Fruit fly (Drosophila melanogaster): ENCODE data around the gene Pex16.

Pex16 gene

DNA sequence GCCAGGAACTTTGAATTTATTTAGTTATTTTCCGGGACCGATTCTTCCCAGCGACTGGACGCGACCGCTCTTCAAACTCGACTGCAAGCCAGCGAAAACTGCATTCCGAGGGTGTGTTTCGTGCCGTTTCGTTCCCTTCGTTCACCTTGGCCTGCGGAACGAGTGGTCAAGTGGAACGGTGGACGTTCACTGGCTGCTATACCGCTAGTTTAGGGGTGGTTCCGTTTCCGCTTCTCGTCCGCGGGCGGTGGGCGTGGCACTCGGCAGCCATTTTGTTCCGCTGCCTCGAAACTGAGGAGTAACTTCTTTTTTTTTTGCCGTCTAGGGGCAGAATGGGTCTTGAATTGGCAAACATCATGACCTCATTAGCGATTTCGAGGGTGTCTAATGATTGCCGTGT, 14.6 kb upstream of the Pex16 start, which contains the start of gene Six4:
Gene Six4 (minus strand): TSS at position 85 of the 400 bp plus-strand sequence.
- no peak for TF ChIP-seq CG8478 (optimal IDR thresholded peaks at IDR 0.05)
- TF ChIP-seq EcR (GFP tag; optimal IDR thresholded peaks at IDR 0.05) = no peak
- TF ChIP-seq psq (optimal IDR thresholded peaks at IDR 0.05) = no peak
- no peak for TF ChIP-seq pan (optimal IDR thresholded peaks at IDR 0.05)
- no peak for TF ChIP-seq usp (GFP tag; optimal IDR thresholded peaks at IDR 0.05)
- no peak for TF ChIP-seq Dll (optimal IDR thresholded peaks at IDR 0.05)

DNA sequence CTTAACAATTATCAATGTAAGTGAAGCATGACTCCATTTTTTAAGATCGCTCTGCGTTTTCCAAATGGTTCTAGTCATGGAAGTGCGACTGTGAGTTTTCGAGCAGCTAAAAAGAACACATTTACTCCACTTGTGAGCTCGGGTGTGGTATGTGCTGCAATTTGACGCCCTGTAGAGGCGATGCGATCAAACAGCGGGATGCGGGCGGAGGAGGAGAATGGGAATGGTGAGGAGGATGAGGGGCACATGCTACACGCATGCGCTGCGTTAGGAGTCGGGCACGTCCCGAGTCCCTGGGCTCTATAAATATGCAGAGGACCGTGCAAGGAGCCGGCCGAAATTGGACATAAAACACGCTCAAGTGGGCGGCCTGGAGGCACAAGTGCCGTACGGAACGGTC, 11.2 kb upstream of the Pex16 start:
- TF ChIP-seq Dll (optimal IDR thresholded peaks at IDR 0.05) (no peak), psq (optimal IDR thresholded peaks at IDR 0.05) (no peak), usp (GFP tag; optimal IDR thresholded peaks at IDR 0.05) (no peak), EcR (GFP tag; optimal IDR thresholded peaks at IDR 0.05) (no peak), CG8478 (optimal IDR thresholded peaks at IDR 0.05) (no peak), pan (optimal IDR thresholded peaks at IDR 0.05) (no peak)

DNA sequence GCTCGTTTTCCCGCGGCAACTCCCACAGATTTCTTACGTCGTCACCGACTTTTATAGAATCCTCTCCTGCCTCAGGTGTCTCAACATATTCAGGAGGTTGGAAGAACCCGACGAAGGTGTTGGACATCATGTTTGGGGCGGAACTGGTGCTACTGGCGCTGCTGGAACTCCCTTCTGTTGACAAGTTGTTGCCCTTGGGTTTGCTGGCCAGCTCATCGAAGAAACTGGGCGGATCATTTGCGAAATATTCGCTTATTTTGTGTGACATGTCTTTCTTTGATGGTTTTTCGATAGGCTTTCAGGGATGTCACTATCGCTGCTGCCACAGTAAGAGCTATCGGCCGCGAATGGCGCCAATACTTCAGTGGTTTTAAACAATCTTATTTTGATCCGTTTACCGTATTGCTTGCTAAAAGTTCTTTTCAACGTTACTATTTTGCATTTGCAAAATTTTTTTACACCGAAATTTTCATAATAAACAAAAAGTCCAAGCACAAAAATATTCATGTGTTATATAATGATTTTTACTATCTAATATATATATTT, 9.8 kb upstream of the Pex16 start, which contains the start of gene CG11396:
Gene CG11396 (minus strand): TSS at position 303 of the 546 bp plus-strand sequence.
- TF ChIP-seq EcR (GFP tag; optimal IDR thresholded peaks at IDR 0.05) = no peak
- TF ChIP-seq pan (optimal IDR thresholded peaks at IDR 0.05) = no peak
- TF ChIP-seq Dll (optimal IDR thresholded peaks at IDR 0.05) = no peak
- TF ChIP-seq usp (GFP tag; optimal IDR thresholded peaks at IDR 0.05) = no peak
- no peak for TF ChIP-seq CG8478 (optimal IDR thresholded peaks at IDR 0.05)

DNA sequence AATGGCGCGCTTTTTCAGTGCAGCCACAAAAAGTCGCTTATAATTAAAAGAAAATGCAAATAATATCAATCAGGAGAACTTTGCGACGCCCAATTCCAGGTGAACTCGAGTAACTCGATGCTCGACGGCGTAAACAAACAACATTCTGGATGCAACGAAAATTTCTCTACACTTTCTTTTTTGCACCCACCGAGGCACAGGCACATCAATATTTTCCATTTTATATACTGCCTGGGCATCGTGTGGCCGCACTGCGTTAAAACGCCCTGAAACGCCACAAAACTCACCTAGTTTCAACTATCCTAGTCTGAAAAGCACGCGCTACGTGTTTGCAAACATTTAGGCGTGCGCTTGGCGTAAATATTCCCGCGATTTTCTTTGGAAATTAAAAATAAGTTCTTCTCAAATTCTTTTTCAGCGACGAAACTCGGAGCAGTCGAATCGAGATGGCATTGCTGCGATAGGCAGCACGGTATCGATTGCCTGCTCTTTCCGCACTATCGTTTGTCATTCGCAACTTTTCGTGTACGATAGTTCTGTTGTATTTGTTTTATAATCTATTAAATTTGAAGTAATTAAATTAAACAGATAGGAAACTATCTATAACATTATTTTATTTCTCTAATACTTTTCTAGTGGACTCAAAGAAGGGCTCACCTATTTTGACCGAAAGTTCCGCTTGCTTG, 7.8 kb upstream of the Pex16 start, which contains the start of gene Pcif1:
Gene Pcif1 (minus strand): TSS at position 456 of the 686 bp plus-strand sequence.
- TF ChIP-seq EcR (GFP tag; optimal IDR thresholded peaks at IDR 0.05) (no peak), psq (optimal IDR thresholded peaks at IDR 0.05) (no peak), usp (GFP tag; optimal IDR thresholded peaks at IDR 0.05) (no peak), CG8478 (optimal IDR thresholded peaks at IDR 0.05) (no peak), Dll (optimal IDR thresholded peaks at IDR 0.05) (no peak)

DNA sequence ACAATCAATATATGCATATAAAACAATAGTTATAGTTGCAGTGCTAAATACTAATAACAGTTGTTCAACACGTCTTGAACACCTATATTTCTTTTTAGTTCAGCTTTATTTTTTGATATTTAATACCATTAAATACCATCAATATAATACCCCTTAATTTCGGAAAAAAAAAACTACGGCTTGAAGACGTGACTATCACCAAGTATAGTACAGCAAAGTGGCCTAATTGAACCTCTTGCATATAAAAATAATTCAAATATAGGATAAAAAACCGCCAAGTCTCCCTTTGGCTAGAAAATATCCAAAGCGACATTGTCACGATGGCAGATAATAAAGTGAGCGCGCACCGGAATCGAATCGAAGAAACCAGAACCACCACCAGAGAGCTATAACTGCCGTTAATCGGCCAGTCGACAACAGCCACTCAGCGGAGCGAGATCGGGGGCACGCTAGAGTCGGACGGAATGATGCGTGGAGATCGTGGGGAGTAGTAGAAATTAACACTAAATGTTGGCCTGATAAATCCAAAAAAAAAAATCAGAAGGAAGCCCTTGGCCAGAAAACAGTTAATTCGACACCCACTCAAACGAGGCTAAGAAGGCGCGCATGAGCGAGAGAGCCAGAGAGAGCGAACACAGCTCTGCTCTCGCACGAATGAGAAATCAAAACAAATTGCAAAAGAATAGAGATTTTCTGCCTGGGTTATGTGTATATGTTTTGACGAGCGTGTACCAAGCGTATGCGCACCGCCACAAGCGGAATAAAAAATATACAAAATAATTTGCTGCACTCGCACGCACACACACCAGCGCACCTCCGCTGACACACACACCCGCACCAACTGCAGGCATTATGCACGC, 7.0 kb upstream of the Pex16 start:
- TF ChIP-seq psq (optimal IDR thresholded peaks at IDR 0.05) (no peak), Dll (optimal IDR thresholded peaks at IDR 0.05) (peak; percentile 93)

DNA sequence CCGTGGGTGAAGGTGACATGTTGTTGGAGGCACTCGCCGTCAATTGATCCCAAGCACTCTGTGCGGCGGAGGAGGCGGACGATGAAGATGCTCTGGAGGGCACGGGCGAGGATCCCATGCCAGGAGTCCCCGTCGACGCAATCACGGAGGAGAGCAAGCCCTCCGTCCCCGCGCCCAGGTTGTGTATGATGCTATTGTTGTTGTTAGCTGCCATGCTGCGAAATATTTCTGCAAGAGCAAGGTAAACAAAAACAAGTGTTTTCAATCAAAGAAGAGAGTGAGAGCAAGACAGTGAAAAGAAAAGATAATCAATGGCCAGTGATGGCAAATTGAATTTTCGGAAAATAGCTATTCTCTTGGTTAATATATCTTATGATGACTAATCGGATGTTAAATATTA, 6.3 kb upstream of the Pex16 start:
- TF ChIP-seq Dll (optimal IDR thresholded peaks at IDR 0.05) = peak; percentile 16
- no peak for TF ChIP-seq pan (optimal IDR thresholded peaks at IDR 0.05)

DNA sequence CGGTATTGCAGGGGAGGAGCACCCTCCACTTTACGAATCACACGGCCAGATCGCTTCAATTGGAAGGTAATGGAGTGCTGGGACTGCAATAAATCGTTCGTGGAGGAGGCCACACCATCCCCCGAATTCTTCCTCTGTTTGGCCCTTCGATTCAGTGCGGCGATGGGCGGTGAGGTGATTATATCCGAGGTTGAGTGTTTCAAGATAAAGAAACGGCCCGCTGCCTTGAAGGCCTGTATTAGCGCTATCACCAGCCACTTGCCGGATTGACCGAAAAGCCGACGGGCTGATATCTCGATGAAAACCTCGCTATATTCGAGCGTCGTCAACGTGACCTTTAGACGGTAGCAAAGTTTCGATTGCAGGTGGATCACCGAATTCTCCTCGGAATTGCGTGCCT, 568 bp downstream of the Pex16 start:
- no peak for TF ChIP-seq Dll (optimal IDR thresholded peaks at IDR 0.05)

DNA sequence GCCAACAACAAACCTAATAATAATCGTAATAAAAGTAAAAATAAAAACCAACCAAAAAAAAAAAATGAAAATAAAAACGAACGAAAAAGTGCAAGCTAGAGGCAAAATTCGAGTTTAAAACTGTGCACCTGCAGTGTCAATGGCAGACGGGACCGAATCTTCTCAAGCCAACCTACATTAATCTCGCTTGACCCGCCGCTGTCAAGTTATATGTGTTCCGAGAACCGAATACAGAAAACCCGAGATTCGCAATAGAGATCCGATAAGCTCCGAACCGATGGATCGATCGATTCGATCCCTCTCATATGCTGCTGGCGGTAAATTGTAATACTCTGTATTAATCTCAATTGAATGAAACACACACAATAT, 5.4 kb downstream of the Pex16 start:
- TF ChIP-seq CG8478 (optimal IDR thresholded peaks at IDR 0.05) (no peak), usp (GFP tag; optimal IDR thresholded peaks at IDR 0.05) (no peak), pan (optimal IDR thresholded peaks at IDR 0.05) (no peak), Dll (optimal IDR thresholded peaks at IDR 0.05) (no peak), psq (optimal IDR thresholded peaks at IDR 0.05) (no peak), EcR (GFP tag; optimal IDR thresholded peaks at IDR 0.05) (no peak)

DNA sequence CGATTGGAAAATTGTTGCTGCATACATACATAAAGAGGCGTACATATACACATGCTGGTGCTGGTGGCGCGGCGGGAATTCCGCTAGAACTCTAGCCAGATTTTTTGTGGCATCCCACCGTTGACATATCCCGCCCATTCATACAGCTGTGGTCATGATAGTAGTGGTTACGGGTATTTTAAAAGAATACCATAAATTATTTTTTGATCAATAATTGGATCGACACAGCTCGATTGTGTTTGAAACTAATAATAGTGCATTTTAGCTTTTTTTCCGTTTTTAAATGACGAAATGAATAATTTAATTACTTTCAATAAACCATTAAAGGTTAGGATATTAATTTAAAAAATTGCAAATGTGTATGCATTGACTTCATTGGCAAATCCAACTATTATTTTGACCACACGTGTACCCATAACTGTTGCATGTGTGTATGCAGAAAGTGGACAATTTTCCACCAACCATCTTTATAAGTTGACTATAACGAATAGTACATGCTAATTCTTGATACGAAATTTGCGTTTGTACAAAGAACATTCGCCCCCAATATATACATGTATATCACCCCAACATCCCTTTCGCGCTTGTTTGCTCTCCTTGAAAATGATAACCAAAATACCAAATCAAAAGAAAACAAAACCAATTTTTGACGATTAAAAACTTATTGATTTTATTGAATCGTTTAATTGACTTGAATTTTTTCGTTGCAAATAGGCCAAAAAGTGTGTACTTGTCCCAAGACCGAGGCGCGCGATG, 6.0 kb downstream of the Pex16 start:
- no peak for TF ChIP-seq psq (optimal IDR thresholded peaks at IDR 0.05)
- no peak for TF ChIP-seq pan (optimal IDR thresholded peaks at IDR 0.05)
- no peak for TF ChIP-seq EcR (GFP tag; optimal IDR thresholded peaks at IDR 0.05)

DNA sequence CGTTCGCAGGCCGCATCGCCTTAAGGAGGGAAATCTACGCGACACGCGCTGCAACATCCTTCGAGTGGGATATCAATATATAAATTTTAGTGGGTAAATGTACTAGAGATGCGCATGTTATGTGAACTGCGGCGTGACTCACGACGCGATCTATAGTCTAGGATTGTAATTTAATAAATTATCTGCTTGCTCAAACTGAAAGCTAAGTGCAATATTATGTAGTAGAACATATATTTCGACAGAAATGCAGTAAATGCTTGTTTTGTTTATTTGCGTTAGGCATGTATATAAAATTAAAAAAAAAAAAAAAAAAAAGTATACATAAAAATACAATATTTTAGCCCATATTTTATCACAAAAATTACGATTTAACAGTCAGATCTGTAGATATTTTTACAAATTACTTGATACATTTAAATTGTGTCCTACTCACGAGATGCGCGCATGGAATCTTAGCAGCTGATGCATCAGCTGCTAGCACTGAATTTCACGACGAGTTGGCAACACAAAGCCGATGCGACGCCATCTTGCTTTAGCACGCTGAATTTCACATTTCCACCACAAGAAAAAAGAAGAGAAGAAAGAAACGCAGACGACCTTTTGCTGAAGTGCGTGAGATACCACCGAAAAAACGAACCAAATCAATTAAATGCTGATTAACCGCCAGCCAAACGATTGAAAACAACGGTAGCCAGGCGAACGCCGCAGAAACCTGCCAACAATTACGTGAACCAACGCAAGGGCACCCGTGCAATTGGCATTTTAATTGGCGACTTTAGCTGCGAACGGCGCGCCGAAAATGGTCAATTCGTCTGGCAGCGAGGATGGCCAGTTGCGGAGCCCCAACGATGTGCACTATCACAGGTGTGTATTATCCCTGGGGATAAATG, 6.8 kb downstream of the Pex16 start, which contains the start of the genes CG4042 and Pitslre:
Gene CG4042 (minus strand): TSS at position 507 of the 890 bp plus-strand sequence.
Gene Pitslre (plus strand): TSS at position 528 of the 890 bp plus-strand sequence.
- no peak for TF ChIP-seq Dll (optimal IDR thresholded peaks at IDR 0.05)

DNA sequence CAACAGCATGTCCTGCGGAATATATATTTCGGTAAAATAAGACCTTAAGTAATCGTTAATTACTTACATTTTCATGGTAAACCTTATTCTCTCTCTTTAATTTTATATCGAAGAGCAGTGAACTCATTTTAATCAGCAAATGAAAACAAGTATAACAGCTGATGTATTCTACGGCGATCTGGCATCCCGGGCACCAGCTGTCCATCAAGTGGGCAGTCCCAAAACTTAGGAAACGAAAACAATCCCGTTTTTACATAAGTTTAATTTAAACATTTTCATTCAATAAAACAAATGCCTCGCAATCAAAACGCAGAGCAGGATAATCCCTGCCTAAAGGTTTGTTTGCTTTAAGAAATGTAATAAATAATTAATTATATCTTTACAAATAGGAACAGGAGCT, 8.7 kb downstream of the Pex16 start, which contains the start of the genes CG4074 and CG4186:
Gene CG4074 (minus strand): TSS at position 151 of the 400 bp plus-strand sequence.
Gene CG4186 (plus strand): TSS at position 237 of the 400 bp plus-strand sequence.
- TF ChIP-seq usp (GFP tag; optimal IDR thresholded peaks at IDR 0.05) (no peak), EcR (GFP tag; optimal IDR thresholded peaks at IDR 0.05) (no peak), pan (optimal IDR thresholded peaks at IDR 0.05) (no peak), psq (optimal IDR thresholded peaks at IDR 0.05) (no peak), Dll (optimal IDR thresholded peaks at IDR 0.05) (no peak), CG8478 (optimal IDR thresholded peaks at IDR 0.05) (no peak)
